Worm (Caenorhabditis elegans): ENCODE measurements around the gene ZK402.1.
A peak's percentile ranks its signal among the peaks of the same experiment; 100 is the strongest.

Gene ZK402.1

ce11 chrX:1438925-1439324 lies 34.9 kb downstream of the ZK402.1 start (continued):
- no peak for TF ChIP-seq nhr-28 (tag; optimal IDR thresholded peaks at IDR 0.05)
- TF ChIP-seq swsn-7 (tag; optimal IDR thresholded peaks at IDR 0.05): peak; percentile 35
- no peak for TF ChIP-seq nhr-76 (tag; optimal IDR thresholded peaks at IDR 0.05)
- TF ChIP-seq nhr-71 (tag; optimal IDR thresholded peaks at IDR 0.05): peak; percentile 35

ce11 chrX:1440161-1440560 lies 36.1 kb downstream of the ZK402.1 start, which contains the start of gene sedl-1:
Gene sedl-1, minus strand, starts transcription at chrX:1440261.
- TF ChIP-seq ces-1 (GFP tag; optimal IDR thresholded peaks at IDR 0.05): no peak
- no peak for TF ChIP-seq hlh-4 (tag; optimal IDR thresholded peaks at IDR 0.05)
- TF ChIP-seq dpl-1 (GFP tag; optimal IDR thresholded peaks at IDR 0.05): no peak
- no peak for TF ChIP-seq sup-37 (GFP tag; optimal IDR thresholded peaks at IDR 0.05)

DNA sequence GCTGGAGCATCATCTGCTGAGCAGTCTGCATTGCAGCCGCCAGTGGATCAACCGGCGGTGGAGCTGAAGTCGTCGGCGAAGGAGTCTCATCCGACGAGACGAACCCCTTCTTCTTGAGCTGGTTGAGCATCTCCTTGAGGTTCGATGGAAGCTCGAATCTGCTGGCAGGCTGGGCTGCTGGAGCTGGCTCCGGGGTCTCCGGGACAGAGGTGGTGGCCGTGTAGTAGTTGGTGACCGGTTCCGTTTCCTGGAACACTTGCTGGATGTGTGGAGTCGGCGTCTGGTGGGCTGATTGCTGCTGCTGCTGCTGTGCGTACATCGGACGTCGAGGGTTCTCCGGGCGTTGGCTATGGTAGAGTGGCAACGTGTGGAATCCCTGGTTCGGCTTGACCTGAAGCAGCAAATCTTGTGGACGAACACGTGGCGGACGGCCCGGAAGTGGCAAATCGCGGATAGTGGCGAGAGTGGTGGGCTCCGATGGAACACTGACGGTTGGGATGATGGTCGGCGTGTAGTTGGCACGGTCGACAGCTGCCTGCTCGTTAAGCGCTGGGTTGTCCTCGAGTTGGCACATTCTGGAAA lies 37.6 kb downstream of the ZK402.1 start:
- no peak for TF ChIP-seq aha-1 (tag; optimal IDR thresholded peaks at IDR 0.05)
- TF ChIP-seq ceh-82 (tag; optimal IDR thresholded peaks at IDR 0.05): no peak
- no peak for TF ChIP-seq egl-27 (tag; optimal IDR thresholded peaks at IDR 0.05)
- peak; percentile 1 for TF ChIP-seq ceh-8 (GFP tag; optimal IDR thresholded peaks at IDR 0.05)

DNA sequence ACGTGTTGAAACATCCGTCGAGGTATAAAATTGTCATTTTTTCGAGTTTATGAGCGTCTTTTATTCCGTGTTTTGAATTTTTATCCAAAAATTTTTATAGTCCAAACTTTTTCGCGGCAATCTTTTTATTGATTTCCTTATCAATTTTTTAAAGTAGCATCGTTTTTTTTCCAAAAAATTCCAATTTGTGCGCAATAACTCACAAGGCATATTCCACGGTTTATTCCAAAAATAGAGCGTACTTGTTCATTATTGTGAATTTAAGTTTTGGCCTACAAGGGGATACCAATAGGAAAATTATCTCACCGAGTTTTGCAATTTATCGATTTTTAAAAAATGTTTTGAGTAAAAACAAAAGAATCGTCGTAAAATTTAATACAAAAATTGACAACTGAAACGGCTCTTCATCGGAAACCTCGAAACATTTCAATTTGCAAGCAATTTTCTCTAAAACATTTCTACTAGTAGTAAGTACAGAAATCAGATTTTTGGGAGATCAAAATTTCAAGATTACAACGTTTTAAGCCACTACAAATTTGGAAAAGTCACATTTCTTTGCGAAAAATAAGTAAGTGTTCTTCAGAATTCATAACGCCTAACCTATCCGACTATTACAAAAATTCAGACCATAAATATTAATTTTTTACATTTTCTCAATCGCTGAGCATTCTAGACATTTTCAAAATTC lies 39.6 kb downstream of the ZK402.1 start:
- TF ChIP-seq ces-1 (GFP tag; optimal IDR thresholded peaks at IDR 0.05) (no peak), nhr-47 (tag; optimal IDR thresholded peaks at IDR 0.05) (peak; percentile 5), zip-4 (GFP tag; optimal IDR thresholded peaks at IDR 0.05) (no peak), ceh-8 (GFP tag; optimal IDR thresholded peaks at IDR 0.05) (no peak), nhr-90 (tag; optimal IDR thresholded peaks at IDR 0.05; ENCODE audit: poor library complexity) (peak; percentile 42), lin-39 (tag; optimal IDR thresholded peaks at IDR 0.05) (peak; percentile 47), sup-37 (GFP tag; optimal IDR thresholded peaks at IDR 0.05) (no peak)

- TF ChIP-seq ztf-4 (tag; optimal IDR thresholded peaks at IDR 0.05): peak; percentile 25
- no peak for TF ChIP-seq pqm-1 (tag; optimal IDR thresholded peaks at IDR 0.05)
- peak; percentile 16 for TF ChIP-seq tbx-2 (tag; optimal IDR thresholded peaks at IDR 0.05)
- peak; percentile 14 for TF ChIP-seq irx-1 (tag; optimal IDR thresholded peaks at IDR 0.05)
- TF ChIP-seq pag-3 (tag; optimal IDR thresholded peaks at IDR 0.05; ENCODE audit: borderline replicate concordance, insufficient read depth): no peak
- no peak for TF ChIP-seq hlh-17 (GFP tag; optimal IDR thresholded peaks at IDR 0.05; ENCODE audit: borderline replicate concordance)
- TF ChIP-seq lsy-2 (tag; optimal IDR thresholded peaks at IDR 0.05): no peak
- TF ChIP-seq dsc-1 (tag; optimal IDR thresholded peaks at IDR 0.05): no peak
- TF ChIP-seq nhr-71 (tag; optimal IDR thresholded peaks at IDR 0.05): peak; percentile 34
- TF ChIP-seq sox-4 (tag; optimal IDR thresholded peaks at IDR 0.05): no peak
- no peak for TF ChIP-seq mab-9 (GFP tag; IDR thresholded peaks at IDR 0.05)
- peak; percentile 12 for TF ChIP-seq snu-23 (GFP tag; optimal IDR thresholded peaks at IDR 0.05)
- no peak for TF ChIP-seq lin-39 (tag; optimal IDR thresholded peaks at IDR 0.05)
- peak; percentile 33; the same call in 1 of the 2 replicates for TF ChIP-seq nhr-19 (GFP tag; conservative IDR thresholded peaks at IDR 0.05)
- TF ChIP-seq nhr-77 (tag; optimal IDR thresholded peaks at IDR 0.05): no peak
- no peak for TF ChIP-seq nhr-20 (tag; optimal IDR thresholded peaks at IDR 0.05)
- peak; percentile 75 for TF ChIP-seq nhr-85 (tag)
- TF ChIP-seq nhr-47 (tag; optimal IDR thresholded peaks at IDR 0.05): peak; percentile 31
- TF ChIP-seq nhr-90 (tag; optimal IDR thresholded peaks at IDR 0.05; ENCODE audit: poor library complexity): peak; percentile 9
- TF ChIP-seq aha-1 (tag; optimal IDR thresholded peaks at IDR 0.05): no peak
- TF ChIP-seq zag-1 (tag; optimal IDR thresholded peaks at IDR 0.05): no peak
- TF ChIP-seq fos-1 (tag; optimal IDR thresholded peaks at IDR 0.05): no peak
- peak; percentile 26 for TF ChIP-seq ama-1 (optimal IDR thresholded peaks at IDR 0.05)
- no peak for TF ChIP-seq ceh-63 (GFP tag; optimal IDR thresholded peaks at IDR 0.05)
- no peak for TF ChIP-seq lir-3 (tag; optimal IDR thresholded peaks at IDR 0.05; ENCODE audit: poor library complexity)
- TF ChIP-seq fkh-10 (GFP tag; optimal IDR thresholded peaks at IDR 0.05): no peak
- no peak for TF ChIP-seq ceh-88 (GFP tag; IDR thresholded peaks at IDR 0.05)
Observed at ce11 chrX:1445696-1446095, 41.6 kb downstream of the ZK402.1 start.

Data from whole organism, L1 larva.